Fruit fly (Drosophila melanogaster) whole organism, embryonic: Measurements from ENCODE around the gene smid.

ENCODE experiments used
- B-H2 ChIP-seq: fragments of 200-800 bp; sonication (Bioruptor generic); optimal IDR thresholded peaks from 2 replicates; lab custom pipeline; 2018; ENCODE audit warnings: missing biosample characterization, mild to moderate bottlenecking, missing genetic modification characterization
- CG1024 ChIP-seq: fragments of 200-800 bp; sonication (Bioruptor generic); IDR thresholded peaks from 2 replicates; pipeline ENCODE4 v1.3.6; 2022; ENCODE audit warnings: missing biosample characterization, missing genetic modification characterization
- CG10431 ChIP-seq: fragments of 200-800 bp; sonication (Bioruptor generic); optimal IDR thresholded peaks from 3 replicates; lab custom pipeline; 2018; ENCODE audit warnings: missing biosample characterization, mild to moderate bottlenecking, missing genetic modification characterization
- CG11456 ChIP-seq: fragments of 200-800 bp; sonication (Bioruptor generic); IDR thresholded peaks from 3 replicates; pipeline ENCODE4 v1.3.6; 2022; ENCODE audit warnings: missing biosample characterization, missing genetic modification characterization
- CG12299 ChIP-seq: fragments of 200-800 bp; sonication (Bioruptor generic); optimal IDR thresholded peaks from 2 replicates; lab custom pipeline; 2018; ENCODE audit warnings: missing biosample characterization, mild to moderate bottlenecking, missing genetic modification characterization
- CG13624 ChIP-seq: fragments of 200-800 bp; sonication (Bioruptor generic); optimal IDR thresholded peaks from 2 replicates; lab custom pipeline; 2016; ENCODE audit warnings: missing biosample characterization, missing genetic modification characterization
- CG14667 ChIP-seq: fragments of 200-800 bp; sonication (Bioruptor generic); IDR thresholded peaks from 2 replicates; pipeline ENCODE4 v1.3.6; 2022; ENCODE audit warnings: missing biosample characterization, missing genetic modification characterization
- CG17829 ChIP-seq: fragments of 200-800 bp; optimal IDR thresholded peaks from 2 replicates; lab custom pipeline; 2019; ENCODE audit warnings: missing biosample characterization, mild to moderate bottlenecking, missing genetic modification characterization, moderate library complexity
- CG30403 ChIP-seq: fragments of 200-800 bp; sonication (Bioruptor generic); optimal IDR thresholded peaks from 3 replicates; lab custom pipeline; 2016; ENCODE audit warnings: missing biosample characterization, missing genetic modification characterization
- CG31441 ChIP-seq: fragments of 200-800 bp; sonication (Bioruptor generic); IDR thresholded peaks from 2 replicates; pipeline ENCODE4 v1.3.6; 2022; ENCODE audit warnings: missing biosample characterization, missing genetic modification characterization
- CG3163 ChIP-seq: fragments of 200-800 bp; sonication (Bioruptor generic); optimal IDR thresholded peaks from 3 replicates; lab custom pipeline; 2016; ENCODE audit warnings: missing biosample characterization, missing genetic modification characterization
- CG32532 ChIP-seq: fragments of 200-800 bp; sonication (Bioruptor generic); IDR thresholded peaks from 2 replicates; pipeline ENCODE4 v1.3.6; 2022; ENCODE audit warnings: missing biosample characterization, missing genetic modification characterization
- CG3407 ChIP-seq: fragments of 200-800 bp; sonication (Bioruptor generic); optimal IDR thresholded peaks from 2 replicates; lab custom pipeline; 2018; ENCODE audit warnings: missing biosample characterization, mild to moderate bottlenecking, missing genetic modification characterization
- CG34224 ChIP-seq: fragments of 200-800 bp; sonication (Bioruptor generic); IDR thresholded peaks from 3 replicates; pipeline ENCODE4 v1.3.6; 2022; ENCODE audit warnings: missing biosample characterization, missing genetic modification characterization; ENCODE audit not compliant: partially characterized antibody
- CG3838 ChIP-seq: fragments of 200-800 bp; sonication (Bioruptor generic); optimal IDR thresholded peaks from 3 replicates; lab custom pipeline; 2016; ENCODE audit warnings: missing biosample characterization, missing genetic modification characterization
- CG6689 ChIP-seq: fragments of 200-800 bp; sonication (Bioruptor generic); IDR thresholded peaks from 2 replicates; pipeline ENCODE4 v1.3.6; 2022; ENCODE audit warnings: missing biosample characterization, missing genetic modification characterization
- CG7963 ChIP-seq: fragments of 200-800 bp; sonication (Bioruptor generic); IDR thresholded peaks from 3 replicates; pipeline ENCODE4 v1.3.6; 2022; ENCODE audit warnings: missing biosample characterization, missing genetic modification characterization; ENCODE audit not compliant: partially characterized antibody
- CG8388 ChIP-seq: fragments of 200-800 bp; sonication (Bioruptor generic); optimal IDR thresholded peaks from 2 replicates; lab custom pipeline; 2019; ENCODE audit warnings: missing biosample characterization, mild to moderate bottlenecking, missing genetic modification characterization, moderate library complexity
- CG9215 ChIP-seq: fragments of 200-800 bp; sonication (Bioruptor generic); IDR thresholded peaks from 2 replicates; pipeline ENCODE4 v1.3.6; 2022; ENCODE audit warnings: missing biosample characterization, missing genetic modification characterization
- D19A ChIP-seq: fragments of 200-800 bp; optimal IDR thresholded peaks from 3 replicates; lab custom pipeline; 2019; ENCODE audit warnings: missing biosample characterization, mild to moderate bottlenecking, missing genetic modification characterization, moderate library complexity
- D19B ChIP-seq: fragments of 200-800 bp; sonication (Bioruptor generic); optimal IDR thresholded peaks from 2 replicates; lab custom pipeline; 2017; ENCODE audit warnings: missing biosample characterization, mild to moderate bottlenecking, missing genetic modification characterization
- Doc3 ChIP-seq: fragments of 200-800 bp; sonication (Bioruptor generic); IDR thresholded peaks from 3 replicates; pipeline ENCODE4 v1.3.6; 2022; ENCODE audit warnings: missing biosample characterization, missing genetic modification characterization; ENCODE audit not compliant: partially characterized antibody
- E2f1 ChIP-seq: fragments of 200-800 bp; sonication (Bioruptor generic); IDR thresholded peaks from 2 replicates; pipeline ENCODE4 v1.3.6; 2022; ENCODE audit warnings: missing biosample characterization, missing genetic modification characterization
- Ets65A ChIP-seq: fragments of 200-800 bp; sonication (Bioruptor generic); peaks from one replicate; lab custom pipeline; 2016; ENCODE audit warnings: missing biosample characterization, missing genetic modification characterization
- HLH54F ChIP-seq: fragments of 200-800 bp; sonication (Bioruptor generic); optimal IDR thresholded peaks from 3 replicates; lab custom pipeline; 2016; ENCODE audit warnings: missing biosample characterization, missing genetic modification characterization
- HLHmδ ChIP-seq: fragments of 200-800 bp; sonication (Bioruptor generic); optimal IDR thresholded peaks from 2 replicates; lab custom pipeline; 2018; ENCODE audit warnings: missing biosample characterization, mild to moderate bottlenecking, missing genetic modification characterization, moderate library complexity
- Hr78 ChIP-seq, 2 experiments: fragments of 200-800 bp in 1 of 2; fragments of >200 bp in 1 of 2; sonication (Bioruptor generic) in 1 of 2; optimal IDR thresholded peaks; 2 replicates each; lab custom pipeline; 2017 to 2019; ENCODE audit warnings: missing biosample characterization in 2 of 2, missing genetic modification characterization in 2 of 2, mild to moderate bottlenecking in 1 of 2, moderate library complexity in 1 of 2
- Meics ChIP-seq: fragments of 200-800 bp; sonication (Bioruptor generic); optimal IDR thresholded peaks from 2 replicates; lab custom pipeline; 2017; ENCODE audit warnings: missing biosample characterization, mild to moderate bottlenecking, missing genetic modification characterization
- NfI ChIP-seq: fragments of 200-800 bp; sonication (Bioruptor generic); optimal IDR thresholded peaks from 3 replicates; lab custom pipeline; 2018; ENCODE audit warnings: missing biosample characterization, mild to moderate bottlenecking, missing genetic modification characterization, moderate library complexity
- Poxn ChIP-seq: fragments of 200-800 bp; sonication (Bioruptor generic); IDR thresholded peaks from 2 replicates; pipeline ENCODE4 v1.3.6; 2022; ENCODE audit warnings: missing biosample characterization, missing genetic modification characterization
- Ssrp ChIP-seq: fragments of 200-800 bp; sonication (Bioruptor generic); optimal IDR thresholded peaks from 2 replicates; lab custom pipeline; 2018; ENCODE audit warnings: missing biosample characterization, mild to moderate bottlenecking, missing genetic modification characterization, moderate library complexity
- ab ChIP-seq: fragments of 200-800 bp; sonication (Bioruptor generic); optimal IDR thresholded peaks from 2 replicates; lab custom pipeline; 2016; ENCODE audit warnings: missing biosample characterization, missing genetic modification characterization
- dimm ChIP-seq: fragments of 200-800 bp; sonication (Bioruptor generic); IDR thresholded peaks from 2 replicates; pipeline ENCODE4 v1.3.6; 2022; ENCODE audit warnings: missing biosample characterization, missing genetic modification characterization
- ems ChIP-seq: fragments of 200-800 bp; sonication (Bioruptor generic); optimal IDR thresholded peaks from 3 replicates; lab custom pipeline; 2016; ENCODE audit warnings: missing biosample characterization, missing genetic modification characterization
- gcm ChIP-seq: fragments of 200-800 bp; sonication (Bioruptor generic); optimal IDR thresholded peaks from 2 replicates; lab custom pipeline; 2019; ENCODE audit warnings: missing biosample characterization, mild to moderate bottlenecking, missing genetic modification characterization, moderate library complexity
- hb ChIP-seq: fragments of 200-800 bp; sonication (Bioruptor generic); IDR thresholded peaks from 3 replicates; pipeline ENCODE4 v1.3.6; 2022; ENCODE audit warnings: missing biosample characterization, missing genetic modification characterization; ENCODE audit not compliant: partially characterized antibody
- hbn ChIP-seq: fragments of 200-800 bp; sonication (Bioruptor generic); IDR thresholded peaks from 2 replicates; pipeline ENCODE4 v1.3.6; 2022; ENCODE audit warnings: missing biosample characterization, missing genetic modification characterization; ENCODE audit not compliant: partially characterized antibody
- lola ChIP-seq, 3 experiments: fragments of >200 bp in 2 of 3; fragments of 200-800 bp in 1 of 3; sonication (Bioruptor generic) in 1 of 3; optimal IDR thresholded peaks; 2 replicates each; lab custom pipeline; 2017 to 2019; ENCODE audit warnings: missing biosample characterization in 3 of 3, missing genetic modification characterization in 3 of 3, mild to moderate bottlenecking in 1 of 3, moderate library complexity in 1 of 3
- nerfin-1 ChIP-seq: fragments of 200-800 bp; sonication (Bioruptor generic); optimal IDR thresholded peaks from 3 replicates; lab custom pipeline; 2019; ENCODE audit warnings: missing biosample characterization, mild to moderate bottlenecking, missing genetic modification characterization, moderate library complexity
- odd ChIP-seq: fragments of 200-800 bp; sonication (Bioruptor generic); optimal IDR thresholded peaks from 2 replicates; lab custom pipeline; 2017; ENCODE audit warnings: missing biosample characterization, mild to moderate bottlenecking, missing genetic modification characterization
- org-1 ChIP-seq: fragments of 200-800 bp; sonication (Bioruptor generic); optimal IDR thresholded peaks from 2 replicates; lab custom pipeline; 2017; ENCODE audit warnings: missing biosample characterization, missing genetic modification characterization
- pan ChIP-seq, 4 experiments: fragments of >200 bp in 3 of 4; fragments of 200-800 bp in 1 of 4; sonication (Bioruptor generic) in 1 of 4; optimal IDR thresholded peaks in 3 of 4; IDR thresholded peaks in 1 of 4; 2 replicates each; pipeline versions ENCODE4 v1.3.6 to Lab custom; 2017 to 2022; ENCODE audit warnings: missing biosample characterization in 2 of 4, missing genetic modification characterization in 2 of 4, mixed read lengths in 1 of 4
- pita ChIP-seq: fragments of 200-800 bp; sonication (Bioruptor generic); optimal IDR thresholded peaks from 2 replicates; lab custom pipeline; 2017; ENCODE audit warnings: missing biosample characterization, mild to moderate bottlenecking, missing genetic modification characterization
- ro ChIP-seq: fragments of 200-800 bp; sonication (Bioruptor generic); IDR thresholded peaks from 2 replicates; pipeline ENCODE4 v1.3.6; 2022; ENCODE audit warnings: missing biosample characterization, missing genetic modification characterization
- sc ChIP-seq, 3 experiments: fragments of >200 bp in 2 of 3; fragments of 200-800 bp in 1 of 3; sonication (Bioruptor generic) in 1 of 3; optimal IDR thresholded peaks; 2 replicates in 2 of 3; 3 replicates in 1 of 3; lab custom pipeline; 2017; ENCODE audit warnings: mild to moderate bottlenecking in 1 of 3, missing biosample characterization in 1 of 3, missing genetic modification characterization in 1 of 3, missing genetic modification reagents in 1 of 3
- sisA ChIP-seq: fragments of 200-800 bp; sonication (Bioruptor generic); IDR thresholded peaks from 2 replicates; pipeline ENCODE4 v1.3.6; 2022; ENCODE audit warnings: missing biosample characterization, missing genetic modification characterization
- tgo ChIP-seq: fragments of 200-800 bp; sonication (Bioruptor generic); IDR thresholded peaks from 3 replicates; pipeline ENCODE4 v1.3.6; 2022; ENCODE audit warnings: missing biosample characterization, missing genetic modification characterization
- wek ChIP-seq: fragments of 200-800 bp; sonication (Bioruptor generic); optimal IDR thresholded peaks from 3 replicates; lab custom pipeline; 2018; ENCODE audit warnings: missing biosample characterization, mild to moderate bottlenecking, missing genetic modification characterization, moderate library complexity

smid gene

DNA sequence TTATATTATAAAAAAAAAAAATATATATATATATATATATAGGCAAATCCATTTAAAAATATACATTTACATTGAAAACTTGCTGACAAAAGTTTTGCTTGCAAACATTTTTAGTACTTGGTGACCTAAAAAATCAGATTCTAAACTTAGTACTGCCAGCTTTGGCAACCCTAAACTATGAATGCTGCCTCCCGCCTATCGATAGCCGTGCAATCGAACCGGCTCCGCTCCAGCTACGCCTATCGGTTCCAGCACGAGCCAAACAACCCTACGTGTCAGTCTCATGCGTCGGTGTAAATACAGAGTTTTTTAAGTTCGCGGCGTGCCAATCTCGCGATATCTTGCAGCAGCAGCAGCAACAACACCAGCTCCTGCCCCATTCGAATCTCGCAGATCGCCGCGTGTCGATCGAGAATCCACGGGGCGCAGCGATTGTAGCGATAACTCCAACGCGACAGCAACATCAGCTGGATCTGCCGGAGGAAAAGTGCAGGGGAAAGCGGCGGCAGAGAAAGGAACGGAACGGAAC, 21.0 kb upstream of the smid start, which contains the start of gene Sec63 (continued):
- TF ChIP-seq ro (GFP tag; lab: Robert Waterston, UW) (no peak), CG17829 (tag; lab: Kevin White, UChicago) (peak; percentile 20), nerfin-1 (tag; lab: Kevin White, UChicago) (peak; percentile 21), dimm (GFP tag; lab: Robert Waterston, UW) (no peak), CG3163 (GFP tag; lab: Kevin White, UChicago) (no peak), CG3838 (peak; percentile 2), hbn (peak; percentile 72), Ets65A (GFP tag; lab: Kevin White, UChicago) (no peak), CG30403 (GFP tag; lab: Kevin White, UChicago) (peak; percentile 46), lola (GFP tag; optimal IDR thresholded peaks at IDR 0.05; lab: Kevin White, UChicago) (no peak), sisA (GFP tag; lab: Robert Waterston, UW) (0 out of 2 replicates have a peak, but pooled peaks have one; percentile 27), D19B (no peak), CG7963 (GFP tag; lab: Robert Waterston, UW) (peak; percentile 93), ab (GFP tag; lab: Kevin White, UChicago) (no peak), tgo (GFP tag; lab: Robert Waterston, UW) (no peak; the same call in 1 of the 3 replicates), CG14667 (GFP tag; lab: Robert Waterston, UW) (no peak), CG10431 (GFP tag; lab: Kevin White, UChicago) (no peak), CG31441 (GFP tag; lab: Robert Waterston, UW) (peak; percentile 51; the same call in 1 of the 2 replicates), Ssrp (tag; lab: Kevin White, UChicago) (peak; percentile 42), E2f1 (GFP tag; lab: Robert Waterston, UW) (no peak; the same call in 1 of the 2 replicates), sc (optimal IDR thresholded peaks at IDR 0.05; lab: Kevin White, UChicago) (no peak), sc (GFP tag; optimal IDR thresholded peaks at IDR 0.05; lab: Kevin White, UChicago) (peak; percentile 4), HLH54F (GFP tag; lab: Kevin White, UChicago) (peak; percentile 6), D19A (tag; lab: Kevin White, UChicago) (no peak), HLHmδ (GFP tag; lab: Kevin White, UChicago) (peak; percentile 96), CG11456 (peak; percentile 68; the same call in 1 of the 3 replicates), CG6689 (GFP tag; lab: Robert Waterston, UW) (peak; percentile 79), Doc3 (peak; percentile 70), CG32532 (GFP tag; lab: Robert Waterston, UW) (peak; percentile 61), CG1024 (no peak), hb (GFP tag; lab: Robert Waterston, UW) (peak; percentile 87), Hr78 (GFP tag; optimal IDR thresholded peaks at IDR 0.05; lab: Kevin White, UChicago) (no peak), wek (GFP tag; lab: Kevin White, UChicago) (no peak), CG9215 (GFP tag; lab: Robert Waterston, UW) (peak; percentile 44), Meics (GFP tag; lab: Kevin White, UChicago) (peak; percentile 69), ems (peak; percentile 24), CG12299 (tag; lab: Kevin White, UChicago) (peak; percentile 25), CG8388 (GFP tag; lab: Kevin White, UChicago) (peak; percentile 49), CG34224 (peak; percentile 63), pan (optimal IDR thresholded peaks at IDR 0.05; lab: Kevin White, UChicago) (no peak), pan (GFP tag; optimal IDR thresholded peaks at IDR 0.05 in 1 of 2, IDR thresholded peaks at IDR 0.05 in 1 of 2) (peak in 1 of 2 experiments; percentile 54), gcm (peak; percentile 3), CG3407 (GFP tag; lab: Kevin White, UChicago) (no peak), CG13624 (GFP tag; lab: Kevin White, UChicago) (peak; percentile 36), pita (GFP tag; lab: Kevin White, UChicago) (no peak), org-1 (no peak), B-H2 (GFP tag; lab: Kevin White, UChicago) (peak; percentile 43), NfI (GFP tag; lab: Kevin White, UChicago) (peak; percentile 36), odd (GFP tag; lab: Kevin White, UChicago) (peak; percentile 36), Poxn (GFP tag; lab: Robert Waterston, UW) (no peak)
